Fruit fly (Drosophila melanogaster): ENCODE measurements around the gene capt.

The capt gene

dm6 chr2L:1185642-1186497, 27.8 kb upstream of the capt start, which contains the start of gene CG5001 (continued):
- TF ChIP-seq CG13123 (GFP tag; optimal IDR thresholded peaks at IDR 0.05) (peak; percentile 63), Fer1 (GFP tag; optimal IDR thresholded peaks at IDR 0.05) (peak; percentile 87), CG31365 (tag; optimal IDR thresholded peaks at IDR 0.05) (peak; percentile 57), crp (GFP tag; optimal IDR thresholded peaks at IDR 0.05) (peak in 1 of 2 experiments; percentile 30), toy (GFP tag; IDR thresholded peaks at IDR 0.05) (peak; percentile 72), CG2129 (GFP tag; IDR thresholded peaks at IDR 0.05; ENCODE audit: partially characterized antibody) (no peak), nom (GFP tag; optimal IDR thresholded peaks at IDR 0.05) (peak; percentile 54), sqz (GFP tag; optimal IDR thresholded peaks at IDR 0.05) (no peak), vfl (GFP tag; optimal IDR thresholded peaks at IDR 0.05) (peak; percentile 47), CG4820 (GFP tag; optimal IDR thresholded peaks at IDR 0.05) (peak; percentile 80), stwl (tag; optimal IDR thresholded peaks at IDR 0.05) (peak; percentile 23), CG12219 (GFP tag; optimal IDR thresholded peaks at IDR 0.05) (peak; percentile 65), pnt (GFP tag; optimal IDR thresholded peaks at IDR 0.05) (peak; percentile 50), maf-S (GFP tag; optimal IDR thresholded peaks at IDR 0.05) (peak; percentile 48), ab (GFP tag; optimal IDR thresholded peaks at IDR 0.05) (no peak), CG1603 (tag; optimal IDR thresholded peaks at IDR 0.05) (peak; percentile 84), Mrtf (GFP tag; IDR thresholded peaks at IDR 0.05) (peak; percentile 84), Ada2b (GFP tag; IDR thresholded peaks at IDR 0.05) (peak; percentile 79), Hey (tag; optimal IDR thresholded peaks at IDR 0.05) (no peak), CG7271 (tag; optimal IDR thresholded peaks at IDR 0.05) (peak; percentile 56), disco-r (GFP tag; optimal IDR thresholded peaks at IDR 0.05) (no peak), sc (optimal IDR thresholded peaks at IDR 0.05) (no peak), sc (GFP tag; optimal IDR thresholded peaks at IDR 0.05) (peak; percentile 60), HLH4C (GFP tag; IDR thresholded peaks at IDR 0.05; ENCODE audit: partially characterized antibody) (0 out of 3 replicates have a peak, but pooled peaks have one; percentile 22), CG12104 (GFP tag; optimal IDR thresholded peaks at IDR 0.05) (peak; percentile 64), Kr (GFP tag; optimal IDR thresholded peaks at IDR 0.05) (no peak), Antp (GFP tag; optimal IDR thresholded peaks at IDR 0.05) (peak; percentile 77), Nf-YC (tag; optimal IDR thresholded peaks at IDR 0.05) (peak; percentile 82), CG33557 (GFP tag; optimal IDR thresholded peaks at IDR 0.05) (peak; percentile 16), CG8765 (GFP tag; IDR thresholded peaks at IDR 0.05) (no peak), slbo (GFP tag; IDR thresholded peaks at IDR 0.05) (peak; percentile 94), Eip74EF (GFP tag; optimal IDR thresholded peaks at IDR 0.05) (peak in 1 of 2 experiments; percentile 85), CG11456 (GFP tag; IDR thresholded peaks at IDR 0.05) (peak; percentile 92), CG9876 (GFP tag; optimal IDR thresholded peaks at IDR 0.05) (peak; percentile 19), CG1233 (GFP tag; optimal IDR thresholded peaks at IDR 0.05) (peak; percentile 77), CG13424 (tag; optimal IDR thresholded peaks at IDR 0.05) (peak; percentile 90), pho (GFP tag; optimal IDR thresholded peaks at IDR 0.05) (peak; percentile 69), CG14050 (GFP tag; IDR thresholded peaks at IDR 0.05) (peak; percentile 75), CG15011 (GFP tag; optimal IDR thresholded peaks at IDR 0.05) (no peak), lilli (GFP tag; optimal IDR thresholded peaks at IDR 0.05) (peak; percentile 81), CG17361 (GFP tag; IDR thresholded peaks at IDR 0.05) (peak; percentile 84), CG10462 (GFP tag; optimal IDR thresholded peaks at IDR 0.05) (peak; percentile 50), CG15696 (tag; optimal IDR thresholded peaks at IDR 0.05) (peak; percentile 62), Poxn (GFP tag; IDR thresholded peaks at IDR 0.05) (no peak), CG14860 (GFP tag; IDR thresholded peaks at IDR 0.05; ENCODE audit: partially characterized antibody) (peak; percentile 23; the same call in 1 of the 3 replicates), chinmo (GFP tag; IDR thresholded peaks at IDR 0.05; ENCODE audit: partially characterized antibody) (peak; percentile 96), CG7786 (GFP tag; optimal IDR thresholded peaks at IDR 0.05) (peak; percentile 53)
